In genomic region chr2L:16519582-16520474, dm6 we compare ENCODE assay signal across 6 fruit fly cellular contexts.
A peak's percentile ranks its signal among the peaks of the same experiment; 100 is the strongest.
TF ChIP-seq lines count a peak whose summit lies in the region.

No protein-coding gene starts in this region.

- no peak for TF ChIP-seq CTCF in whole organism, embryonic (GFP tag; optimal IDR thresholded peaks at IDR 0.05; lab: Kevin White, UChicago)

TF ChIP-seq in whole organism, 6 proteins besides CTCF, POLR2A, EP300 and RAD21:
- no peak for TF ChIP-seq usp (GFP tag; optimal IDR thresholded peaks at IDR 0.05; lab: Kevin White, UChicago)
- TF ChIP-seq Dll (optimal IDR thresholded peaks at IDR 0.05; lab: Kevin White, UChicago), result peak; percentile 41

TF ChIP-seq in whole organism, adult, 20 proteins besides CTCF, POLR2A, EP300 and RAD21 (continues in another document):
- no peak for TF ChIP-seq CG11617 (GFP tag; optimal IDR thresholded peaks at IDR 0.05; lab: Kevin White, UChicago)
- no peak for TF ChIP-seq tj (GFP tag; optimal IDR thresholded peaks at IDR 0.05; lab: Kevin White, UChicago)
- peak; percentile 28 for TF ChIP-seq cic (GFP tag; optimal IDR thresholded peaks at IDR 0.05; lab: Kevin White, UChicago)
- TF ChIP-seq ovo (GFP tag; optimal IDR thresholded peaks at IDR 0.05; lab: Kevin White, UChicago), result no peak
- peak; percentile 4 for TF ChIP-seq CG5204 (GFP tag; optimal IDR thresholded peaks at IDR 0.05; lab: Kevin White, UChicago)
- TF ChIP-seq Mnt (GFP tag; optimal IDR thresholded peaks at IDR 0.05; lab: Kevin White, UChicago), result peak; percentile 15
- no peak for TF ChIP-seq bab1 (GFP tag; optimal IDR thresholded peaks at IDR 0.05; lab: Kevin White, UChicago)
- TF ChIP-seq toe (GFP tag; optimal IDR thresholded peaks at IDR 0.05; lab: Kevin White, UChicago), result peak; percentile 23
- TF ChIP-seq CG7045 (GFP tag; optimal IDR thresholded peaks at IDR 0.05; lab: Kevin White, UChicago), result peak; percentile 5
- TF ChIP-seq CG7101 (tag; optimal IDR thresholded peaks at IDR 0.05; lab: Kevin White, UChicago), result peak; percentile 9
- no peak for TF ChIP-seq CG1620 (GFP tag; optimal IDR thresholded peaks at IDR 0.05; lab: Kevin White, UChicago)
- no peak for TF ChIP-seq cnc (optimal IDR thresholded peaks at IDR 0.05; lab: Kevin White, UChicago)
- no peak for TF ChIP-seq Hr96 (GFP tag; optimal IDR thresholded peaks at IDR 0.05; lab: Kevin White, UChicago)
- no peak for TF ChIP-seq pad (GFP tag; optimal IDR thresholded peaks at IDR 0.05; lab: Kevin White, UChicago)
- TF ChIP-seq Crg-1 (GFP tag; optimal IDR thresholded peaks at IDR 0.05; lab: Kevin White, UChicago), result peak; percentile 48
- TF ChIP-seq CG33017 (tag; optimal IDR thresholded peaks at IDR 0.05; lab: Kevin White, UChicago), result peak; percentile 3
- peak; percentile 10 for TF ChIP-seq CG12768 (GFP tag; optimal IDR thresholded peaks at IDR 0.05; lab: Kevin White, UChicago)
- no peak for TF ChIP-seq Clk (GFP tag; optimal IDR thresholded peaks at IDR 0.05; lab: Kevin White, UChicago)

TF ChIP-seq in whole organism, embryonic, 481 proteins besides CTCF, POLR2A, EP300 and RAD21 (continues in another document):
- TF ChIP-seq Ptx1 (GFP tag; IDR thresholded peaks at IDR 0.05; lab: Robert Waterston, UW) (peak; percentile 49; the same call in 1 of the 2 replicates), CG7745 (tag; optimal IDR thresholded peaks at IDR 0.05; lab: Kevin White, UChicago) (no peak), hbn (GFP tag; IDR thresholded peaks at IDR 0.05; lab: Robert Waterston, UW; ENCODE audit: partially characterized antibody) (no peak), croc (GFP tag; conservative IDR thresholded peaks at IDR 0.05; lab: Robert Waterston, UW) (no peak), CG32532 (GFP tag; IDR thresholded peaks at IDR 0.05; lab: Robert Waterston, UW) (peak; percentile 50), CG15601 (tag; optimal IDR thresholded peaks at IDR 0.05; lab: Kevin White, UChicago) (peak; percentile 18), CG18599 (GFP tag; optimal IDR thresholded peaks at IDR 0.05; lab: Kevin White, UChicago) (peak; percentile 61), CG9932 (GFP tag; IDR thresholded peaks at IDR 0.05; lab: Robert Waterston, UW) (no peak; the same call in 1 of the 2 replicates), Ets97D (GFP tag; optimal IDR thresholded peaks at IDR 0.05; lab: Kevin White, UChicago) (no peak), Adf1 (GFP tag; IDR thresholded peaks at IDR 0.05; lab: Robert Waterston, UW) (peak; percentile 34; the same call in 1 of the 2 replicates), CG32767 (GFP tag; IDR thresholded peaks at IDR 0.05; lab: Robert Waterston, UW) (no peak), stc (GFP tag; IDR thresholded peaks at IDR 0.05; lab: Robert Waterston, UW) (peak; percentile 30; the same call in 1 of the 2 replicates), Oli (tag; optimal IDR thresholded peaks at IDR 0.05; lab: Kevin White, UChicago) (peak; percentile 51), CG12659 (GFP tag; optimal IDR thresholded peaks at IDR 0.05; lab: Kevin White, UChicago) (peak; percentile 28), CG4282 (GFP tag; optimal IDR thresholded peaks at IDR 0.05; lab: Kevin White, UChicago) (no peak), CG11723 (GFP tag; optimal IDR thresholded peaks at IDR 0.05; lab: Kevin White, UChicago) (no peak), CG10431 (GFP tag; optimal IDR thresholded peaks at IDR 0.05; lab: Kevin White, UChicago) (peak; percentile 37)

TF ChIP-seq in whole organism, prepupa, 60 proteins besides CTCF, POLR2A, EP300 and RAD21 (continues in another document):
- TF ChIP-seq Lpt (GFP tag; optimal IDR thresholded peaks at IDR 0.05; lab: Kevin White, UChicago) (no peak), CG6276 (GFP tag; optimal IDR thresholded peaks at IDR 0.05; lab: Kevin White, UChicago) (peak; percentile 39), Eip78C (GFP tag; lab: Kevin White, UChicago) (peak; percentile 74), svp (GFP tag; lab: Kevin White, UChicago) (peak; percentile 78), Sox14 (GFP tag; optimal IDR thresholded peaks at IDR 0.05; lab: Kevin White, UChicago) (no peak), salr (GFP tag; optimal IDR thresholded peaks at IDR 0.05; lab: Kevin White, UChicago) (peak in 1 of 2 experiments; percentile 14), CG6792 (GFP tag; optimal IDR thresholded peaks at IDR 0.05; lab: Kevin White, UChicago) (peak; percentile 0), CG8119 (GFP tag; IDR thresholded peaks at IDR 0.05; lab: Robert Waterston, UW) (peak; percentile 53; the same call in 1 of the 3 replicates), Met (GFP tag; optimal IDR thresholded peaks at IDR 0.05; lab: Kevin White, UChicago) (peak; percentile 2), Sox102F (GFP tag; optimal IDR thresholded peaks at IDR 0.05; lab: Kevin White, UChicago) (peak; percentile 19), achi (GFP tag; optimal IDR thresholded peaks at IDR 0.05; lab: Kevin White, UChicago) (peak; percentile 36), acj6 (GFP tag; optimal IDR thresholded peaks at IDR 0.05; lab: Kevin White, UChicago) (peak; percentile 12), Sox15 (GFP tag; optimal IDR thresholded peaks at IDR 0.05; lab: Kevin White, UChicago) (no peak), CG3032 (tag; optimal IDR thresholded peaks at IDR 0.05; lab: Kevin White, UChicago) (no peak), CG10669 (GFP tag; optimal IDR thresholded peaks at IDR 0.05; lab: Kevin White, UChicago) (peak; percentile 3), ss (GFP tag; optimal IDR thresholded peaks at IDR 0.05; lab: Kevin White, UChicago) (peak in 1 of 2 experiments; percentile 36), esn (GFP tag; optimal IDR thresholded peaks at IDR 0.05; lab: Kevin White, UChicago) (peak; percentile 47), fkh (GFP tag; optimal IDR thresholded peaks at IDR 0.05; lab: Kevin White, UChicago) (peak; percentile 70), Hr4 (GFP tag; optimal IDR thresholded peaks at IDR 0.05; lab: Kevin White, UChicago) (no peak)

TF ChIP-seq in whole organism, pupa, 21 proteins besides CTCF, POLR2A, EP300 and RAD21:
- TF ChIP-seq CG8301 (tag; optimal IDR thresholded peaks at IDR 0.05; lab: Kevin White, UChicago), result peak; percentile 28
- TF ChIP-seq Ets98B (GFP tag; IDR thresholded peaks at IDR 0.05; lab: Robert Waterston, UW), result no peak
- TF ChIP-seq CG15710 (tag; optimal IDR thresholded peaks at IDR 0.05; lab: Kevin White, UChicago), result peak; percentile 15
- peak; percentile 57 for TF ChIP-seq CG14655 (GFP tag; optimal IDR thresholded peaks at IDR 0.05; lab: Kevin White, UChicago)
- TF ChIP-seq CG8159 (tag; optimal IDR thresholded peaks at IDR 0.05; lab: Kevin White, UChicago), result peak; percentile 16
- no peak for TF ChIP-seq rn (GFP tag; IDR thresholded peaks at IDR 0.05; lab: Robert Waterston, UW)
- TF ChIP-seq D1 (tag; optimal IDR thresholded peaks at IDR 0.05; lab: Kevin White, UChicago), result peak; percentile 10
- TF ChIP-seq fd96Ca (GFP tag; IDR thresholded peaks at IDR 0.05; lab: Robert Waterston, UW), result no peak
- TF ChIP-seq Pif1A (GFP tag; optimal IDR thresholded peaks at IDR 0.05; lab: Kevin White, UChicago), result no peak
- peak; percentile 19 for TF ChIP-seq CG17806 (tag; optimal IDR thresholded peaks at IDR 0.05; lab: Kevin White, UChicago)
- TF ChIP-seq CG9948 (tag; optimal IDR thresholded peaks at IDR 0.05; lab: Kevin White, UChicago), result peak; percentile 12
- TF ChIP-seq CG13204 (GFP tag; optimal IDR thresholded peaks at IDR 0.05; lab: Kevin White, UChicago), result no peak
- peak; percentile 6; the same call in 1 of the 2 replicates for TF ChIP-seq CG12605 (GFP tag; IDR thresholded peaks at IDR 0.05; lab: Robert Waterston, UW)
- no peak for TF ChIP-seq gl (tag; optimal IDR thresholded peaks at IDR 0.05; lab: Kevin White, UChicago)
- TF ChIP-seq CG32121 (GFP tag; IDR thresholded peaks at IDR 0.05; lab: Robert Waterston, UW), result peak; percentile 43; the same call in 1 of the 2 replicates
- no peak for TF ChIP-seq CG34367 (tag; optimal IDR thresholded peaks at IDR 0.05; lab: Kevin White, UChicago)

TF ChIP-seq in whole organism, wandering third instar larva, 38 proteins besides CTCF, POLR2A, EP300 and RAD21 (continues in another document):
- TF ChIP-seq rgr (GFP tag; optimal IDR thresholded peaks at IDR 0.05; lab: Kevin White, UChicago) (peak; percentile 18), lola (GFP tag; optimal IDR thresholded peaks at IDR 0.05; lab: Kevin White, UChicago) (no peak), Abd-B (GFP tag; optimal IDR thresholded peaks at IDR 0.05; lab: Kevin White, UChicago) (no peak), N (GFP tag; optimal IDR thresholded peaks at IDR 0.05; lab: Kevin White, UChicago) (no peak), Myc (optimal IDR thresholded peaks at IDR 0.05; lab: Kevin White, UChicago) (no peak), HLH106 (tag; optimal IDR thresholded peaks at IDR 0.05; lab: Kevin White, UChicago) (peak; percentile 64), Hr83 (GFP tag; optimal IDR thresholded peaks at IDR 0.05; lab: Kevin White, UChicago; ENCODE audit: poor library complexity, severe bottlenecking) (no peak), Sp1 (GFP tag; optimal IDR thresholded peaks at IDR 0.05; lab: Kevin White, UChicago) (no peak), psq (GFP tag; optimal IDR thresholded peaks at IDR 0.05; lab: Kevin White, UChicago) (no peak), fru (GFP tag; optimal IDR thresholded peaks at IDR 0.05; lab: Kevin White, UChicago) (no peak), woc (GFP tag; optimal IDR thresholded peaks at IDR 0.05; lab: Kevin White, UChicago) (peak; percentile 24), Hr78 (GFP tag; optimal IDR thresholded peaks at IDR 0.05; lab: Kevin White, UChicago) (no peak), jim (GFP tag; optimal IDR thresholded peaks at IDR 0.05; lab: Kevin White, UChicago) (no peak), dsf (GFP tag; optimal IDR thresholded peaks at IDR 0.05; lab: Kevin White, UChicago; ENCODE audit: borderline replicate concordance) (no peak), sage (GFP tag; optimal IDR thresholded peaks at IDR 0.05; lab: Kevin White, UChicago) (no peak), CG9705 (GFP tag; optimal IDR thresholded peaks at IDR 0.05; lab: Kevin White, UChicago) (no peak), br (GFP tag; optimal IDR thresholded peaks at IDR 0.05; lab: Kevin White, UChicago) (no peak), OdsH (GFP tag; optimal IDR thresholded peaks at IDR 0.05; lab: Kevin White, UChicago) (peak; percentile 28), pan (optimal IDR thresholded peaks at IDR 0.05; lab: Kevin White, UChicago) (no peak), Mio (GFP tag; optimal IDR thresholded peaks at IDR 0.05; lab: Kevin White, UChicago) (no peak), CG32264 (GFP tag; optimal IDR thresholded peaks at IDR 0.05; lab: Kevin White, UChicago) (no peak), h (GFP tag; optimal IDR thresholded peaks at IDR 0.05; lab: Kevin White, UChicago) (peak; percentile 27), foxo (GFP tag; optimal IDR thresholded peaks at IDR 0.05; lab: Kevin White, UChicago) (peak in 1 of 2 experiments; percentile 13), ey (GFP tag; optimal IDR thresholded peaks at IDR 0.05; lab: Kevin White, UChicago) (no peak), sv (GFP tag; optimal IDR thresholded peaks at IDR 0.05; lab: Kevin White, UChicago) (no peak), CrebA (GFP tag; optimal IDR thresholded peaks at IDR 0.05; lab: Kevin White, UChicago; ENCODE audit: borderline replicate concordance) (no peak), Dif (GFP tag; optimal IDR thresholded peaks at IDR 0.05; lab: Kevin White, UChicago; ENCODE audit: partially characterized antibody) (peak; percentile 63), Dfd (GFP tag; optimal IDR thresholded peaks at IDR 0.05; lab: Kevin White, UChicago) (no peak)
